Worm (Caenorhabditis elegans): ENCODE data around the gene emb-8.

DNA sequence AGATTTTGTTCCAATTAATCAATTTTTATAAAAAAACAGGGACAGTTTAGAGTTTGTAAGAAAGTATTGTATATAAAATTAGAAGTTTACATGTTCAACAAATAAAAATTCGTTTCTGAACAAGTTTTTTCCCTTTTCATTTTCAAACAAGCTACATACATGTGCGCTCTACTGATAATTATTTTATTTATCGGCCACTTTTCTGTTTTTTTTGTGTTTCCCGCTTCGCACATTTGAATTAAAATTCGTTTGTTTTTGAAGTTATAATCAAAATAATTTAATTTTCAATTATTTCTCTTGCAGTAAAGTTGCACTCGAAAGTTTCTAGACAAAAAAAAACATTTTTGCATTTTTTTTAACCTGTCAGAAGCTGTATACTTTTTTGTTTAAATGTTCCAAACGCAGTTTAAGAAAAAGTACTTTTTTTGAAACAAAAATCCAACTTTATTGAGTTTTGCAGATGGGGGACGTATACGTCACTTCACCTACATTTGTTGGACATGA is 8.8 kb downstream of the emb-8 start, which contains the start of gene hira-1:
- TF ChIP-seq F22D6.2 (tag; optimal IDR thresholded peaks at IDR 0.05): no peak
- TF ChIP-seq unc-130 (GFP tag; optimal IDR thresholded peaks at IDR 0.05): no peak
- TF ChIP-seq xnd-1 (tag; optimal IDR thresholded peaks at IDR 0.05): no peak
- TF ChIP-seq K12H6.12 (tag; optimal IDR thresholded peaks at IDR 0.05): no peak
- no peak for TF ChIP-seq hmg-20 (GFP tag; IDR thresholded peaks at IDR 0.05)
- no peak for TF ChIP-seq madf-6 (GFP tag; IDR thresholded peaks at IDR 0.05)
- no peak for TF ChIP-seq zim-3 (tag; optimal IDR thresholded peaks at IDR 0.05)
- TF ChIP-seq hrde-1 (tag; optimal IDR thresholded peaks at IDR 0.05; ENCODE audit: borderline replicate concordance): no peak
- TF ChIP-seq attf-6 (GFP tag; IDR thresholded peaks at IDR 0.05): no peak
- TF ChIP-seq ceh-100 (GFP tag; IDR thresholded peaks at IDR 0.05): no peak
- no peak for TF ChIP-seq snpc-4 (GFP tag; optimal IDR thresholded peaks at IDR 0.05)
- no peak for TF ChIP-seq snpc-4 (tag; optimal IDR thresholded peaks at IDR 0.05)
- TF ChIP-seq ztf-26 (tag; optimal IDR thresholded peaks at IDR 0.05): no peak
- peak; percentile 37 for TF ChIP-seq lin-54 (GFP tag; optimal IDR thresholded peaks at IDR 0.05)
- no peak for TF ChIP-seq pha-4 (tag; optimal IDR thresholded peaks at IDR 0.05)

Data from whole organism, young adult.